Fruit fly (Drosophila melanogaster): Measurements from ENCODE around the gene cindr.

The cindr gene

DNA sequence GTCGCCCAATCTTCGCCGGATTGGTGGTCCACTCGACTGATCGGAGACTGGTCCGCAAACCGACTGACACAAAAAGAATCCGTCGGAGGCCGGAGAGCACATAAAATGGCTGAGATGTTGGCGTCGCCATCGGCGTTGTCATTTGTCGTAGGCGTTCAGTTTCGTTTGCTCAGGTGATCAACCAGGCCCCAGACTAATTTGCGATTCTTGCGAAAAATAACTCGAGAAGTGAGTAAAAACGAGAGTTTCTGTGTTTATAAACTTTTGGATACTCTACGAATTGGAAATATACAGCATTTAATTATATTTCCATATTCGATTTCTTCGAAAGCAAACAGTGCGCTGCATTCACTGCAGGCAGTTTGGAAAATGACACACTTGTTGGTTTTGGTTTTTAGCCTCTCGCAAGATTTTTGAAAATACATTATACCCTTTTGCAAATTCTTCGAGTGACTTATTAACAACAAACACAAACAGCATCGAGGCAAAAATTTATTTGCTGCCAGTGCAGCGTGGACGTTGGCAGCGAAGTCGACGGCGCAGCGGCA is 67.8 kb downstream of the cindr start, which contains the start of gene CG15546:
TSS of gene CG15546 (minus strand) at position 51 of the 548 bp plus-strand sequence.
- TF ChIP-seq ovo (GFP tag; optimal IDR thresholded peaks at IDR 0.05) (no peak), kay (GFP tag; ENCODE audit: borderline replicate concordance) (peak; percentile 15), Clk (GFP tag; optimal IDR thresholded peaks at IDR 0.05) (no peak), CG5204 (GFP tag; optimal IDR thresholded peaks at IDR 0.05) (no peak), tj (GFP tag; optimal IDR thresholded peaks at IDR 0.05) (peak; percentile 4), CG7045 (GFP tag; optimal IDR thresholded peaks at IDR 0.05) (peak; percentile 11)

All from whole organism, adult.